Worm (Caenorhabditis elegans): ENCODE results near the gene T09F3.5.
"Not testable (repeated sequence)": the region's sequence is repeated elsewhere in the genome, so short reads cannot be mapped to it uniquely, and the experiment has no call there.

T09F3.5 gene

ce11 chrII:10437840-10438239 is 41.2 kb downstream of the T09F3.5 start:
- TF ChIP-seq flt-1 (GFP tag; IDR thresholded peaks at IDR 0.05) (no peak), ref-1 (GFP tag; conservative IDR thresholded peaks at IDR 0.05) (no peak), ztf-23 (GFP tag; IDR thresholded peaks at IDR 0.05) (no peak), ztf-29 (GFP tag; IDR thresholded peaks at IDR 0.05) (no peak), cog-1 (tag; optimal IDR thresholded peaks at IDR 0.05) (no peak), tab-1 (GFP tag; IDR thresholded peaks at IDR 0.05) (no peak), T22C8.4 (GFP tag; IDR thresholded peaks at IDR 0.05) (no peak), med-1 (GFP tag; optimal IDR thresholded peaks at IDR 0.05; ENCODE audit: insufficient read depth) (no peak), klf-2 (GFP tag; conservative IDR thresholded peaks at IDR 0.05) (no peak)

- TF ChIP-seq ztf-29 (GFP tag; IDR thresholded peaks at IDR 0.05), result no peak
- no peak for TF ChIP-seq cog-1 (tag; optimal IDR thresholded peaks at IDR 0.05)
- no peak for TF ChIP-seq med-1 (GFP tag; optimal IDR thresholded peaks at IDR 0.05; ENCODE audit: insufficient read depth)
- TF ChIP-seq T22C8.4 (GFP tag; IDR thresholded peaks at IDR 0.05), result no peak
- TF ChIP-seq ztf-23 (GFP tag; IDR thresholded peaks at IDR 0.05), result no peak
- TF ChIP-seq klf-2 (GFP tag; conservative IDR thresholded peaks at IDR 0.05), result no peak
- no peak for TF ChIP-seq tab-1 (GFP tag; IDR thresholded peaks at IDR 0.05)
- TF ChIP-seq flt-1 (GFP tag; IDR thresholded peaks at IDR 0.05), result no peak
- no peak for TF ChIP-seq ref-1 (GFP tag; conservative IDR thresholded peaks at IDR 0.05)
Observed at ce11 chrII:10439976-10440375, 43.3 kb downstream of the T09F3.5 start, which contains the start of gene E04D5.4. Gene E04D5.4, plus strand, starts transcription at chrII:10440276.

- TF ChIP-seq klf-2 (GFP tag; conservative IDR thresholded peaks at IDR 0.05); ref-1 (GFP tag; conservative IDR thresholded peaks at IDR 0.05); flt-1 (GFP tag; IDR thresholded peaks at IDR 0.05): not testable (repeated sequence)
Observed at ce11 chrII:10442846-10443245, 46.2 kb downstream of the T09F3.5 start, which contains the start of gene ZK673.1. Gene ZK673.1, plus strand, starts transcription at chrII:10443146.

DNA sequence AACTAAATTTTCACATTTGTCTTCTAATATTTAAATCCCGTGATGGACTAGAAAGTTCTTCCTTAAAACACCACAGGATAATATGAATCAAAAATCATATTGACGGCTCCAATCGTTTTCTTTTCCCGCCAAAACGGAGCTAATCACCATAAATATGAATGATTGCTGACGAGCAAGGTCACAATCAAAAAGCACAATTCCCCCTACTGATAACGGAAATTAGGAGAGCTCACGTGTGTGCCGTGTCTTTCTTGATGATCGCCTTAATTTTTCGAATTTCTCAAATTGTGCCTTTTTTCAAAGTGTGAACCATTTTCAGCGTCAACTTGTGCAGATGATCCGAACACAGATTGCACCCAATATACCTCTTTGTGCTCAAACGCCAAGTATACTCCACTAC is 47.2 kb downstream of the T09F3.5 start:
- no peak for TF ChIP-seq ref-1 (GFP tag; conservative IDR thresholded peaks at IDR 0.05)
- no peak for TF ChIP-seq T22C8.4 (GFP tag; IDR thresholded peaks at IDR 0.05)

DNA sequence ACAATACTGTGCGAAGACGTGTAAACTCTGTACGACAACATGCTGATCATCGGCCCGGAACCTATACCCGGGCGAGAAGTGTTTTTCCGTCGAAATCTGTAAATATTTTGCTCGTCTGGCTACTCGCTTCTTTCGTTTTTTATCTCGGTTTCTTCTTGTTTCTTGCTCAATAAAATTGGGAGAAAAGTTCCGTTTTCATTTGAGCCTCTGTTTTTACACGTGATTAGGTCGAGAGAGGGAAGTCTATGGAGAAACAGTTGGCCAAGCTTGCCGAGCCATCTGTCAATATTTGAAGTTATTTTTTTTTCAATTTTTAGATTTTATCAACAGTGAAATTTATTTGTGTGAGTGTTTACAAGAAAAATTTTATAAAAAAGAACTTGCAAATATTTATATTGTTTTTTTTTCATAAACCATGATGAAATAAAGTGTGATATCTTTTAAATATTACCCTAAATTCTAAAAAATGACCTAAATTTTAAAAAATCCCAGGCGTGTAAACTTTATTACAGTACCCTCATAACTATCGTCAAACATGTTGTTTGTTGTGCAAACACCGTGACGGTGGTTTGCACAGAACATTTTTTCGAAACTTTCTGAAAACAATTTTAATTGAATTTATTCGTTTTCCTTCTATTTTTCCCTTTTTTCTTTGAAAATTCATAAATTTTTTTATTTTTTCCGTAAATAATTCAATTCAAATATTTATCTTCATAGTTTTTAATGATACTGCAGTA is 48.5 kb downstream of the T09F3.5 start:
- TF ChIP-seq klf-2 (GFP tag; conservative IDR thresholded peaks at IDR 0.05) (no peak), ztf-23 (GFP tag; IDR thresholded peaks at IDR 0.05) (no peak), med-1 (GFP tag; optimal IDR thresholded peaks at IDR 0.05; ENCODE audit: insufficient read depth) (no peak), T22C8.4 (GFP tag; IDR thresholded peaks at IDR 0.05) (no peak), tab-1 (GFP tag; IDR thresholded peaks at IDR 0.05) (no peak), flt-1 (GFP tag; IDR thresholded peaks at IDR 0.05) (no peak), cog-1 (tag; optimal IDR thresholded peaks at IDR 0.05) (no peak), ref-1 (GFP tag; conservative IDR thresholded peaks at IDR 0.05) (no peak), ztf-29 (GFP tag; IDR thresholded peaks at IDR 0.05) (no peak)

- TF ChIP-seq klf-2 (GFP tag; conservative IDR thresholded peaks at IDR 0.05) (no peak), flt-1 (GFP tag; IDR thresholded peaks at IDR 0.05) (no peak), T22C8.4 (GFP tag; IDR thresholded peaks at IDR 0.05) (no peak), cog-1 (tag; optimal IDR thresholded peaks at IDR 0.05) (no peak)
Observed at ce11 chrII:10445738-10446137, 49.1 kb downstream of the T09F3.5 start.

DNA sequence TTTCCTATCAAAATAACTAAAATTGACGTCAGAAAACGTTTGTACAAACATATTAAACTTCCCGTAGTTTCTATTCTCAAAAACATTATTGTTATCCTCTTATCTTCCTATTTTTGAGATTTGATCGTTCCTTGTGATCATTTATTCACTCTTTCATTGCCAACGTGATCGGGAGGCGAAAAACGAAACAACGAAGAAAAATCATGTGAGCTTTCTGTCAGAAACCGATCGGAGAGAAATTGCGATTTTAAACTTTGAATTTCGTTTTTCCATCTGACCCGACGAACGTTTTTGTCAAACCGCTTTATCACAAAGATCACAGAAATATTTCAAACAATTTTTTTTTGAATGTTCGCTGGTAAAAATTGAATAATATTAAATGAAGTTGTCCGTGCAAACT is 49.6 kb downstream of the T09F3.5 start:
- TF ChIP-seq cog-1 (tag; optimal IDR thresholded peaks at IDR 0.05), result no peak
- TF ChIP-seq T22C8.4 (GFP tag; IDR thresholded peaks at IDR 0.05), result no peak
- TF ChIP-seq ref-1 (GFP tag; conservative IDR thresholded peaks at IDR 0.05), result no peak
- no peak for TF ChIP-seq ztf-29 (GFP tag; IDR thresholded peaks at IDR 0.05)
- TF ChIP-seq ztf-23 (GFP tag; IDR thresholded peaks at IDR 0.05), result no peak
- no peak for TF ChIP-seq flt-1 (GFP tag; IDR thresholded peaks at IDR 0.05)
- no peak for TF ChIP-seq med-1 (GFP tag; optimal IDR thresholded peaks at IDR 0.05; ENCODE audit: insufficient read depth)
- no peak for TF ChIP-seq tab-1 (GFP tag; IDR thresholded peaks at IDR 0.05)

- TF ChIP-seq T22C8.4 (GFP tag; IDR thresholded peaks at IDR 0.05) (no peak), ztf-23 (GFP tag; IDR thresholded peaks at IDR 0.05) (no peak), ref-1 (GFP tag; conservative IDR thresholded peaks at IDR 0.05) (no peak), ztf-29 (GFP tag; IDR thresholded peaks at IDR 0.05) (no peak), klf-2 (GFP tag; conservative IDR thresholded peaks at IDR 0.05) (no peak), cog-1 (tag; optimal IDR thresholded peaks at IDR 0.05) (no peak), flt-1 (GFP tag; IDR thresholded peaks at IDR 0.05) (no peak), med-1 (GFP tag; optimal IDR thresholded peaks at IDR 0.05; ENCODE audit: insufficient read depth) (no peak), tab-1 (GFP tag; IDR thresholded peaks at IDR 0.05) (no peak)
Observed at ce11 chrII:10446814-10447213, 50.1 kb downstream of the T09F3.5 start.

ce11 chrII:10447348-10448316 is 51.0 kb downstream of the T09F3.5 start, which contains the start of gene ZK673.2:
Gene ZK673.2, plus strand, starts transcription at chrII:10448266.
- TF ChIP-seq ref-1 (GFP tag; conservative IDR thresholded peaks at IDR 0.05) (no peak), T22C8.4 (GFP tag; IDR thresholded peaks at IDR 0.05) (no peak), ztf-23 (GFP tag; IDR thresholded peaks at IDR 0.05) (no peak), cog-1 (tag; optimal IDR thresholded peaks at IDR 0.05) (no peak), med-1 (GFP tag; optimal IDR thresholded peaks at IDR 0.05; ENCODE audit: insufficient read depth) (no peak), klf-2 (GFP tag; conservative IDR thresholded peaks at IDR 0.05) (no peak), ztf-29 (GFP tag; IDR thresholded peaks at IDR 0.05) (no peak), tab-1 (GFP tag; IDR thresholded peaks at IDR 0.05) (no peak), flt-1 (GFP tag; IDR thresholded peaks at IDR 0.05) (no peak)

Measured in whole organism, midembryonic.